Fruit fly (Drosophila melanogaster) whole organism, embryonic: ENCODE results near the gene puf.

Experiments used
- Bteb2 ChIP-seq: fragments of 200-800 bp; sonication (Bioruptor generic); optimal IDR thresholded peaks from 2 replicates; lab custom pipeline; 2016; ENCODE audit warnings: missing biosample characterization, missing genetic modification characterization
- CG11504 ChIP-seq: fragments of 200-800 bp; sonication (Bioruptor generic); optimal IDR thresholded peaks from 3 replicates; lab custom pipeline; 2019; ENCODE audit warnings: missing biosample characterization, mild to moderate bottlenecking, missing genetic modification characterization, moderate library complexity
- CG17802 ChIP-seq: fragments of 200-800 bp; sonication (Bioruptor generic); optimal IDR thresholded peaks from 2 replicates; lab custom pipeline; 2018; ENCODE audit warnings: missing biosample characterization, mild to moderate bottlenecking, missing genetic modification characterization, moderate library complexity
- CG32532 ChIP-seq: fragments of 200-800 bp; sonication (Bioruptor generic); IDR thresholded peaks from 2 replicates; pipeline ENCODE4 v1.3.6; 2022; ENCODE audit warnings: missing biosample characterization, missing genetic modification characterization
- sens-2 ChIP-seq: fragments of 200-800 bp; sonication (Bioruptor generic); IDR thresholded peaks from 2 replicates; pipeline ENCODE4 v1.3.6; 2022; ENCODE audit warnings: missing biosample characterization, missing genetic modification characterization
- wek ChIP-seq: fragments of 200-800 bp; sonication (Bioruptor generic); optimal IDR thresholded peaks from 3 replicates; lab custom pipeline; 2018; ENCODE audit warnings: missing biosample characterization, mild to moderate bottlenecking, missing genetic modification characterization, moderate library complexity

DNA sequence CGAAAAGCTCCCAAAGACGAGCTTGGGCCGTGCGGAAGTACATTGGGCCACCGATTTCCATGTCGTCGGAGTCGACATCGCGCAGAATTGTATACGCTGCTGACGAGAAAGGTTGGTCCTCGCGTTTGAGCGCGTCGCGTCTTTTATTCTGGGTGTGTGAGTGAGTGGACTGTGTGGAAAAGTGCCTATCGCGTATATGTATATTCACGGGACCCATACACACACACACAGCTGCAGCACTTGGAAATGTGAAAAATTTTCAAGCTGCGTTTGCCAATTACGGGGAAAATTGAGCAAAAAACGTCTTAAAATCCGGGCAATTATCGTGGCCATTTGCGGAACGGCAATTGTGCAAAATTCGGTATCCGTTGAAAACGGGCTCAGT is 12.6 kb upstream of the puf start, which contains the start of gene slo:
- TF ChIP-seq Bteb2 (no peak), sens-2 (GFP tag; lab: Robert Waterston, UW) (no peak), CG11504 (tag; lab: Kevin White, UChicago) (no peak), CG17802 (tag; lab: Kevin White, UChicago) (no peak), CG32532 (GFP tag; lab: Robert Waterston, UW) (no peak), wek (no peak)
